Worm (Caenorhabditis elegans) whole organism, late embryonic: ENCODE measurements around the gene T22H9.1.
A peak's percentile ranks its signal among the peaks of the same experiment; 100 is the strongest.

Source experiments
- ama-1 ChIP-seq: fragments of 150-350 bp; optimal IDR thresholded peaks from 2 replicates; lab custom pipeline; 2014
- ceh-2 ChIP-seq: sonication (generic microtip); optimal IDR thresholded peaks from 2 replicates; lab custom pipeline; 2016; ENCODE audit warnings: missing genotype, missing genetic modification characterization, missing compliant biosample characterization
- ceh-24 ChIP-seq: sonication (generic microtip); optimal IDR thresholded peaks from 2 replicates; lab custom pipeline; 2016; ENCODE audit warnings: mild to moderate bottlenecking, missing genetic modification characterization, missing compliant biosample characterization
- ceh-30 ChIP-seq: fragments of 150-350 bp; optimal IDR thresholded peaks from 2 replicates; lab custom pipeline; 2014; ENCODE audit warnings: missing biosample characterization, missing genetic modification characterization
- ceh-34 ChIP-seq: sonication (generic microtip); optimal IDR thresholded peaks from 2 replicates; lab custom pipeline; 2016; ENCODE audit warnings: mild to moderate bottlenecking, missing genetic modification characterization, missing compliant biosample characterization
- ets-4 ChIP-seq: sonication (generic microtip); optimal IDR thresholded peaks from 2 replicates; lab custom pipeline; 2016; ENCODE audit warnings: missing genetic modification characterization, missing compliant biosample characterization
- fkh-10 ChIP-seq: fragments of 150-350 bp; optimal IDR thresholded peaks from 2 replicates; lab custom pipeline; 2014; ENCODE audit warnings: missing biosample characterization, missing genetic modification reagents, missing genetic modification characterization
- hlh-30 ChIP-seq: sonication (generic microtip); optimal IDR thresholded peaks from 2 replicates; lab custom pipeline; 2017; ENCODE audit warnings: antibody characterized with exemption, missing genetic modification characterization, missing compliant biosample characterization; ENCODE audit not compliant: insufficient read depth
- lin-11 ChIP-seq: fragments of 200-800 bp; sonication (Bioruptor generic); optimal IDR thresholded peaks from 2 replicates; lab custom pipeline; 2018; ENCODE audit warnings: mild to moderate bottlenecking, missing genetic modification characterization, missing compliant biosample characterization
- nhr-11 ChIP-seq: fragments of 150-350 bp; optimal IDR thresholded peaks from 2 replicates; lab custom pipeline; 2014; ENCODE audit warnings: missing biosample characterization, missing genetic modification characterization
- pha-4 ChIP-seq: fragments of 150-350 bp; optimal IDR thresholded peaks from 2 replicates; lab custom pipeline; 2018; ENCODE audit warnings: missing biosample characterization, missing genetic modification reagents, missing genetic modification characterization
- ref-2 ChIP-seq: sonication (generic microtip); optimal IDR thresholded peaks from 2 replicates; lab custom pipeline; 2016; ENCODE audit warnings: missing genetic modification characterization, missing compliant biosample characterization
- rnt-1 ChIP-seq: sonication (generic microtip); optimal IDR thresholded peaks from 2 replicates; lab custom pipeline; 2016; ENCODE audit warnings: missing genetic modification characterization, missing compliant biosample characterization

ce11 chrV:320009-320408, 39.6 kb upstream of the T22H9.1 start:
- no peak for TF ChIP-seq ceh-2
- no peak for TF ChIP-seq ref-2 (tag; lab: Kevin White, UChicago)
- no peak for TF ChIP-seq fkh-10 (GFP tag; lab: Kevin White, UChicago)
- no peak for TF ChIP-seq rnt-1 (tag; lab: Kevin White, UChicago)
- TF ChIP-seq ceh-34 (tag; lab: Kevin White, UChicago) = peak; percentile 6
- no peak for TF ChIP-seq ama-1 (lab: Kevin White, UChicago)
- TF ChIP-seq pha-4 (tag; lab: Kevin White, UChicago) = no peak
- no peak for TF ChIP-seq ceh-24 (tag; lab: Kevin White, UChicago)
- no peak for TF ChIP-seq ets-4 (tag; lab: Kevin White, UChicago)
- TF ChIP-seq nhr-11 (tag; lab: Kevin White, UChicago) = no peak
- no peak for TF ChIP-seq lin-11 (tag; lab: Kevin White, UChicago)
- TF ChIP-seq hlh-30 (tag; lab: Kevin White, UChicago) = no peak
- no peak for TF ChIP-seq ceh-30 (tag; lab: Kevin White, UChicago)
